Fruit fly (Drosophila melanogaster) whole organism, pupa: ENCODE measurements around the gene CG33191.
A peak's percentile ranks its signal among the peaks of the same experiment; 100 is the strongest.

ENCODE experiments used
- CG10348 ChIP-seq: fragments of 200-800 bp; sonication (Bioruptor generic); IDR thresholded peaks from 2 replicates; pipeline ENCODE4 v1.3.6; 2022; ENCODE audit warnings: missing biosample characterization, missing genetic modification characterization
- CG12605 ChIP-seq: fragments of 200-800 bp; sonication (Bioruptor generic); IDR thresholded peaks from 2 replicates; pipeline ENCODE4 v1.3.6; 2022; ENCODE audit warnings: missing biosample characterization, missing genetic modification characterization
- CG13204 ChIP-seq: fragments of 200-800 bp; sonication (Bioruptor generic); optimal IDR thresholded peaks from 2 replicates; lab custom pipeline; 2018; ENCODE audit warnings: missing biosample characterization, mild to moderate bottlenecking, missing genetic modification characterization, moderate library complexity
- CG14655 ChIP-seq: fragments of 200-800 bp; sonication (Bioruptor generic); optimal IDR thresholded peaks from 3 replicates; lab custom pipeline; 2017; ENCODE audit warnings: mild to moderate bottlenecking, missing biosample characterization, missing genetic modification reagents, missing genetic modification characterization
- CG15710 ChIP-seq: fragments of 200-800 bp; sonication (Bioruptor generic); optimal IDR thresholded peaks from 2 replicates; lab custom pipeline; 2018; ENCODE audit warnings: missing biosample characterization, mild to moderate bottlenecking, missing genetic modification characterization, moderate library complexity
- CG17806 ChIP-seq: fragments of 200-800 bp; sonication (Bioruptor generic); optimal IDR thresholded peaks from 2 replicates; lab custom pipeline; 2018; ENCODE audit warnings: missing biosample characterization, mild to moderate bottlenecking, missing genetic modification characterization, moderate library complexity
- CG32121 ChIP-seq: fragments of 200-800 bp; sonication (Bioruptor generic); IDR thresholded peaks from 2 replicates; pipeline ENCODE4 v1.3.6; 2022; ENCODE audit warnings: missing biosample characterization, missing genetic modification characterization
- CG34367 ChIP-seq: fragments of 200-800 bp; sonication (Bioruptor generic); optimal IDR thresholded peaks from 2 replicates; lab custom pipeline; 2018; ENCODE audit warnings: missing biosample characterization, mild to moderate bottlenecking, missing genetic modification characterization
- CG4496 ChIP-seq: fragments of 200-800 bp; sonication (Bioruptor generic); IDR thresholded peaks from 3 replicates; pipeline ENCODE4 v1.3.6; 2022; ENCODE audit warnings: missing biosample characterization, missing genetic modification characterization
- CG8159 ChIP-seq: fragments of 200-800 bp; sonication (Bioruptor generic); optimal IDR thresholded peaks from 3 replicates; lab custom pipeline; 2018; ENCODE audit warnings: missing biosample characterization, mild to moderate bottlenecking, missing genetic modification characterization, moderate library complexity
- CG8301 ChIP-seq: fragments of 200-800 bp; sonication (Bioruptor generic); optimal IDR thresholded peaks from 2 replicates; lab custom pipeline; 2018; ENCODE audit warnings: missing biosample characterization, mild to moderate bottlenecking, missing genetic modification characterization
- CG9948 ChIP-seq: fragments of 200-800 bp; sonication (Bioruptor generic); optimal IDR thresholded peaks from 2 replicates; lab custom pipeline; 2018; ENCODE audit warnings: missing biosample characterization, mild to moderate bottlenecking, missing genetic modification characterization, moderate library complexity
- D1 ChIP-seq: fragments of 200-800 bp; sonication (Bioruptor generic); optimal IDR thresholded peaks from 2 replicates; lab custom pipeline; 2018; ENCODE audit warnings: missing biosample characterization, mild to moderate bottlenecking, missing genetic modification characterization, moderate library complexity
- EcR ChIP-seq: fragments of 200-800 bp; sonication (Bioruptor generic); optimal IDR thresholded peaks from 3 replicates; lab custom pipeline; 2019; ENCODE audit warnings: missing biosample characterization, missing genetic modification characterization, mild to moderate bottlenecking, moderate library complexity, missing genetic modification reagents
- Ets98B ChIP-seq: fragments of 200-800 bp; sonication (Bioruptor generic); IDR thresholded peaks from 2 replicates; pipeline ENCODE4 v1.3.6; 2022; ENCODE audit warnings: missing biosample characterization, missing genetic modification characterization
- Pif1A ChIP-seq: fragments of 200-800 bp; sonication (Bioruptor generic); optimal IDR thresholded peaks from 3 replicates; lab custom pipeline; 2016; ENCODE audit warnings: missing biosample characterization, missing genetic modification characterization
- Pif1B ChIP-seq: fragments of 200-800 bp; sonication (Bioruptor generic); optimal IDR thresholded peaks from 3 replicates; lab custom pipeline; 2016; ENCODE audit warnings: missing biosample characterization, missing genetic modification characterization
- Snoo ChIP-seq: fragments of 200-800 bp; sonication (Bioruptor generic); optimal IDR thresholded peaks from 3 replicates; lab custom pipeline; 2017; ENCODE audit warnings: missing biosample characterization, mild to moderate bottlenecking, missing genetic modification characterization, inconsistent platforms
- fd96Ca ChIP-seq: fragments of 200-800 bp; sonication (Bioruptor generic); IDR thresholded peaks from 3 replicates; pipeline ENCODE4 v1.3.6; 2022; ENCODE audit warnings: missing biosample characterization, missing genetic modification characterization
- gl ChIP-seq: fragments of 200-800 bp; sonication (Bioruptor generic); optimal IDR thresholded peaks from 2 replicates; lab custom pipeline; 2018; ENCODE audit warnings: missing biosample characterization, mild to moderate bottlenecking, missing genetic modification characterization
- rn ChIP-seq: fragments of 200-800 bp; sonication (Bioruptor generic); IDR thresholded peaks from 2 replicates; pipeline ENCODE4 v1.3.6; 2022; ENCODE audit warnings: missing biosample characterization, missing genetic modification characterization

The CG33191 gene

DNA sequence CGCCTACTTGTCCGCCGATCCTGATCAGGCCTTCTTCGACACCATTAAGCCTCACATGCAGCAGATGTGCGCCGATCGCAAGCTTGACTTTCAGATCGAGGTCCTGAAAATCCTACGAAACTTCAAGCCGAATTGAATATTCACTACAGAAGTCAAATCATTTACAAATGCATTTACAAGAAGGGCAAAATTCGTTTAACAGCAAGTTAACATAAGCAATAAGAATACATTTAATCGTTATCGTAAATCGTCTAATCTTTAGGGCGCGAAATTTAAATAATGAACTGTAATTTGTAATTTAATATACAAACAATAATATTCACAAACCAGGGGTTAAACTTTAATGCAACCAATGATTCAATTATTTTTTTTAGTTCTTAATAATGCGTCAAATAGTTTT lies 27.3 kb upstream of the CG33191 start:
- TF ChIP-seq fd96Ca (GFP tag; lab: Robert Waterston, UW) (no peak), CG14655 (GFP tag; lab: Kevin White, UChicago) (no peak), Snoo (tag; lab: Kevin White, UChicago) (no peak), CG34367 (no peak), Pif1B (GFP tag; lab: Kevin White, UChicago) (no peak), CG15710 (tag; lab: Kevin White, UChicago) (no peak), D1 (tag; lab: Kevin White, UChicago) (no peak), CG8159 (tag; lab: Kevin White, UChicago) (no peak), Pif1A (GFP tag; lab: Kevin White, UChicago) (no peak)

DNA sequence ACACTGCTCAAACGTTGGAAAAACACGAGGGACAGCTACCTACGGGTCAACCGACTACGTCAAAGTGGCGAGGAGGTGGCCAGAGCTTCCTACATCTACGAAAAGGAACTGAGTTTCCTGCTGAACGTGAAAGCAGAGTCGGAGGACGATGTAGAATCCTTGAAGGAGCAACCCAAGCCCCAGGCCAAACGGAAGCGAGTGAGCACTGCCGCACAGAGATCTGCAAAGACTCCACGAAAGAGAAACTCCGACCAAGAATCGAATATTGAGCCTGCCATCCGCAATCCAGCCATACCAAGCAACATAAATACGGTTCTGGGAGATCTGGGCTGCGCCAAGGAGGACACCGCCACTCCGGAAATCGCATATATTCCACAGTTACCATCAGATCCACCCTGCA lies 26.9 kb upstream of the CG33191 start:
- TF ChIP-seq rn (GFP tag; lab: Robert Waterston, UW) (no peak), Snoo (tag; lab: Kevin White, UChicago) (no peak), D1 (tag; lab: Kevin White, UChicago) (no peak), Ets98B (GFP tag; lab: Robert Waterston, UW) (no peak), Pif1A (GFP tag; lab: Kevin White, UChicago) (no peak), CG9948 (tag; lab: Kevin White, UChicago) (no peak), CG4496 (GFP tag; lab: Robert Waterston, UW) (no peak), fd96Ca (GFP tag; lab: Robert Waterston, UW) (no peak), gl (tag; lab: Kevin White, UChicago) (no peak), CG15710 (tag; lab: Kevin White, UChicago) (no peak), EcR (GFP tag; lab: Kevin White, UChicago) (no peak), Pif1B (GFP tag; lab: Kevin White, UChicago) (no peak), CG17806 (no peak), CG8159 (tag; lab: Kevin White, UChicago) (no peak), CG14655 (GFP tag; lab: Kevin White, UChicago) (no peak), CG13204 (no peak), CG34367 (no peak), CG10348 (no peak)

DNA sequence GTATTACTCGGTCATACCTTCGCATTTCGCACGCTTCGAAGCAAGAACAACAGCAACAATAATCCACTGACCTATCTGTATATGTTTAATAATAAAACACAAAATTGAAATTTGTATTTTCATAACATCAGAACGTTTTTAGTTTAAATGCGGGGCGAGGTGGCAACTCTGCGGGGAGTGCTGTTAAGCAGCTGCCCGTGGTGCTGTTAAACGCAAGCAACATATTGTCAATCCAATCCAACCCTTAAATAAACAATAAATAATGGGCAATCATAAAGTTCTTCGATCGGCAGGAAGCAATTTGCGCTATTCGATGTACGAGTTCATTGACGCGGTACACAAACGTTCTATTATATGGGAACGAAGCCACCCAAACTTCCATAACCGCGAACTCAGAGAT lies 26.4 kb upstream of the CG33191 start, which contains the start of gene hng2:
TSS of gene hng2 (plus strand) at position 219 of the 400 bp plus-strand sequence.
- no peak for TF ChIP-seq D1 (tag; lab: Kevin White, UChicago)
- TF ChIP-seq CG9948 (tag; lab: Kevin White, UChicago), result no peak
- TF ChIP-seq fd96Ca (GFP tag; lab: Robert Waterston, UW), result no peak
- TF ChIP-seq CG10348, result no peak
- TF ChIP-seq Pif1B (GFP tag; lab: Kevin White, UChicago), result no peak
- TF ChIP-seq CG32121 (GFP tag; lab: Robert Waterston, UW), result no peak
- no peak for TF ChIP-seq rn (GFP tag; lab: Robert Waterston, UW)
- no peak for TF ChIP-seq CG15710 (tag; lab: Kevin White, UChicago)
- no peak for TF ChIP-seq CG12605 (GFP tag; lab: Robert Waterston, UW)
- TF ChIP-seq CG4496 (GFP tag; lab: Robert Waterston, UW), result no peak
- no peak for TF ChIP-seq gl (tag; lab: Kevin White, UChicago)
- TF ChIP-seq EcR (GFP tag; lab: Kevin White, UChicago), result no peak
- TF ChIP-seq CG17806, result no peak
- TF ChIP-seq Pif1A (GFP tag; lab: Kevin White, UChicago), result no peak
- no peak for TF ChIP-seq Ets98B (GFP tag; lab: Robert Waterston, UW)
- no peak for TF ChIP-seq CG8301 (tag; lab: Kevin White, UChicago)
- TF ChIP-seq, all 21 proteins: peak for 0

DNA sequence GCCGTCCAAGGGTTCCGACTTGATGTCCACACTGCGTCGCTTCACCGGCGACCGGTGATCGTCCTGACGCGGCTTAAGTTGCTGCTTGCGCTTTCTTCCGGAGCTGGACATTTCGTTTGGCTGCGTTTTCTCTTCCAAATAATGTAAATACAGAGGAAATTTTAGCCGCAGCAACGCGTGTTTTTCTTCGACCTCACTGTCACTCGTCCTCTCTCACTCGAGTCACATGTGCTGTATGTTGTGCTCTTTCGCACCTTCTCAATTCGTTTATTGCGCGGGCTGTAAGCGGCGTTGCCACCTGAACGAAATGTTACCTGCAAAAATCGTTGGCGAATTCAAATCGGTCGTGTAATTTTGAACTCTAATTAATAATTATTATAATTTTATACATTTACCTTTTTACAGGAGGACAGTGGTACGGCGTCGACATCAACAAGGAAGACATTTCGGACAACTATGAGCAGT lies 25.7 kb upstream of the CG33191 start, which contains the start of gene CG9839:
TSS of gene CG9839 (minus strand) at position 415 of the 465 bp plus-strand sequence.
- no peak for TF ChIP-seq CG13204
- TF ChIP-seq CG15710 (tag; lab: Kevin White, UChicago), result no peak
- no peak for TF ChIP-seq Snoo (tag; lab: Kevin White, UChicago)
- peak; percentile 16; the same call in 1 of the 2 replicates for TF ChIP-seq Ets98B (GFP tag; lab: Robert Waterston, UW)
- TF ChIP-seq, all 21 proteins: peak for 1

DNA sequence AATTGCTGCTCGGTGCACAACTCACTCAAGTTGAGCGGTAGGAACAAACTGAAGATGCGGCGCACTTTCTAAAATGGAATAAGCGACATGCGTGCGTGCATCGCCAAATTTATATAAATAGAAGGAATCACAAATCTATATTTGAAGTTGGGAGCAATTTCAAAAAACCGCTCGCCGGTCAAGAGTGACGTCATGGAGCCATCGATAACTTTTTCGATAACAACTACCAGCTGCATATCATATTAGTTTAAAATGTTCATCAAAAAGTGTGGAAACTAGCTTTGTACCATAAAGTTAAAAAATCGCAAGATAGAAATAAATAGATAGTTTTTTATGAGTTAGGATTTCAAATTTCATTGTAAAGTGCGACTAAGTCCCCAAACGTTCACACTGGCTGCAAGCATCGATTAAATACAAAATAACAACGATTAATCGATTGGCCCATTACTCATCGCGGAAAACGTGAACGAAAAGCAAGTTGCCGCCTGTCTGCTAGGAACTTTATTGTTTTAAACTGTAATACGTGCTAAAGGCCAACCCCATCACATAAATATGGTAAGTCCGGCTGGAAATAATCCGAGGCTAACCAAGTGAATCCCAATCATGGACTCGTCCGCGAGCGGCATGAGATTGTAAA lies 21.5 kb upstream of the CG33191 start, which contains the start of the genes Pif1A, Pif1B and CCT7:
TSS of gene Pif1A (minus strand) at position 51 of the 637 bp plus-strand sequence.
TSS of gene Pif1B (minus strand) at position 51 of the 637 bp plus-strand sequence.
TSS of gene CCT7 (plus strand) at position 439 of the 637 bp plus-strand sequence.
- TF ChIP-seq CG34367, result no peak

DNA sequence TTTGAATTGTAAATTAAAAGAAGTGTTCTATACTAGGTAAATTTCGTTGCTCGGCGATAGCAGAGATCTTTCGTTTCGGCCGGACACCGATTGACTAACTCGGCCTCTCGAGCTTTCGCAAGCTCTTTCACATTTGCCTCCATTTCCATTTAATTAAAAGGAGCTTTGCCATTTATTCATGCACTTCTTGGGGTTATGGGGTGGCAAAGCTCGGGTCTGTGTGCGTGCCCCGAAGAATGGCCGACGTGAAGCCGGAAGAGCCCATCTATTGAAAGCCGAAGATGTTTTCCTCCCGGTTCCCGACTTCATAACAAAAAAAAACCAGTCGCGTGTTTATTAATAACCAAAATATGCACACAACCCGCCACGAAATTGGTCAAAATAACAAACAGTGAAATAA lies 20.1 kb upstream of the CG33191 start:
- TF ChIP-seq CG12605 (GFP tag; lab: Robert Waterston, UW) (0 out of 2 replicates have a peak, but pooled peaks have one; percentile 22), CG32121 (GFP tag; lab: Robert Waterston, UW) (no peak), D1 (tag; lab: Kevin White, UChicago) (no peak), CG15710 (tag; lab: Kevin White, UChicago) (no peak), Pif1B (GFP tag; lab: Kevin White, UChicago) (no peak), EcR (GFP tag; lab: Kevin White, UChicago) (no peak), CG10348 (no peak), gl (tag; lab: Kevin White, UChicago) (no peak), CG34367 (no peak), Pif1A (GFP tag; lab: Kevin White, UChicago) (no peak), CG4496 (GFP tag; lab: Robert Waterston, UW) (0 out of 3 replicates have a peak, but pooled peaks have one; percentile 25), fd96Ca (GFP tag; lab: Robert Waterston, UW) (no peak)
